Worm (Caenorhabditis elegans) whole organism, L2 larva: ENCODE measurements around the gene srg-27.

Source experiments
- C34F6.9 ChIP-seq: fragments of 150-350 bp; optimal IDR thresholded peaks from 2 replicates; lab custom pipeline; 2014; ENCODE audit warnings: missing biosample characterization, missing genetic modification characterization
- F13H6.1 ChIP-seq: sonication (generic microtip); optimal IDR thresholded peaks from 2 replicates; lab custom pipeline; 2016; ENCODE audit warnings: missing genetic modification characterization, missing compliant biosample characterization
- R02D3.7 ChIP-seq: fragments of 150-350 bp; optimal IDR thresholded peaks from 2 replicates; lab custom pipeline; 2014; ENCODE audit warnings: missing biosample characterization, missing genetic modification characterization
- ZK546.5 ChIP-seq: sonication (generic microtip); optimal IDR thresholded peaks from 2 replicates; lab custom pipeline; 2017; ENCODE audit warnings: missing biosample characterization, missing genetic modification characterization
- aly-2 ChIP-seq: fragments of 150-350 bp; optimal IDR thresholded peaks from 2 replicates; lab custom pipeline; 2014; ENCODE audit warnings: missing biosample characterization, missing genetic modification characterization
- ceh-16 ChIP-seq: fragments of 150-350 bp; optimal IDR thresholded peaks from 2 replicates; lab custom pipeline; 2014; ENCODE audit warnings: missing biosample characterization, missing genetic modification characterization
- egl-27 ChIP-seq: sonication (generic microtip); optimal IDR thresholded peaks from 3 replicates; lab custom pipeline; 2017; ENCODE audit warnings: missing biosample characterization, missing genetic modification reagents, missing genetic modification characterization
- elt-1 ChIP-seq: fragments of 150-350 bp; optimal IDR thresholded peaks from 2 replicates; lab custom pipeline; 2014; ENCODE audit warnings: missing biosample characterization, missing genetic modification characterization
- gmeb-1 ChIP-seq: fragments of 150-350 bp; optimal IDR thresholded peaks from 2 replicates; lab custom pipeline; 2014; ENCODE audit warnings: missing biosample characterization, missing genetic modification characterization
- lin-11 ChIP-seq: fragments of 150-350 bp; sonication (generic microtip); optimal IDR thresholded peaks from 2 replicates; lab custom pipeline; 2014; ENCODE audit warnings: missing biosample characterization, missing genetic modification characterization, inconsistent platforms, mixed read lengths
- lin-39 ChIP-seq: fragments of 150-350 bp; optimal IDR thresholded peaks from 2 replicates; lab custom pipeline; 2014; ENCODE audit warnings: missing biosample characterization, missing genetic modification reagents, missing genetic modification characterization
- lsy-2 ChIP-seq, 2 experiments: fragments of 150-350 bp in 1 of 2; sonication (generic microtip) in 1 of 2; optimal IDR thresholded peaks; 2 replicates each; lab custom pipeline; 2014 to 2017; ENCODE audit warnings: missing biosample characterization in 2 of 2, missing genetic modification characterization in 2 of 2
- mab-5 ChIP-seq: fragments of 150-350 bp; optimal IDR thresholded peaks from 2 replicates; lab custom pipeline; 2014; ENCODE audit warnings: missing biosample characterization, missing genetic modification characterization
- mbf-1 ChIP-seq: sonication (generic microtip); optimal IDR thresholded peaks from 2 replicates; lab custom pipeline; 2017; ENCODE audit warnings: missing biosample characterization, missing genetic modification characterization
- mdl-1 ChIP-seq, 2 experiments: fragments of 150-350 bp in 1 of 2; sonication (generic microtip) in 1 of 2; optimal IDR thresholded peaks; 2 replicates each; lab custom pipeline; 2017; ENCODE audit warnings: missing biosample characterization in 2 of 2, missing genetic modification characterization in 2 of 2
- nhr-10 ChIP-seq: sonication (generic microtip); optimal IDR thresholded peaks from 2 replicates; lab custom pipeline; 2017; ENCODE audit warnings: missing biosample characterization, missing genetic modification characterization
- nhr-129 ChIP-seq: fragments of 150-350 bp; optimal IDR thresholded peaks from 2 replicates; lab custom pipeline; 2014; ENCODE audit warnings: missing biosample characterization, missing genetic modification characterization
- nhr-21 ChIP-seq: fragments of 150-350 bp; optimal IDR thresholded peaks from 2 replicates; lab custom pipeline; 2014; ENCODE audit warnings: missing biosample characterization, missing genetic modification characterization
- nhr-23 ChIP-seq: fragments of 150-350 bp; optimal IDR thresholded peaks from 2 replicates; lab custom pipeline; 2014; ENCODE audit warnings: missing biosample characterization, missing genetic modification reagents, missing genetic modification characterization
- nhr-237 ChIP-seq: fragments of 150-350 bp; optimal IDR thresholded peaks from 2 replicates; lab custom pipeline; 2014; ENCODE audit warnings: missing biosample characterization, missing genetic modification characterization
- nhr-6 ChIP-seq: fragments of 150-350 bp; optimal IDR thresholded peaks from 2 replicates; lab custom pipeline; 2014; ENCODE audit warnings: missing biosample characterization, missing genetic modification characterization
- nhr-77 ChIP-seq: fragments of 150-350 bp; optimal IDR thresholded peaks from 2 replicates; lab custom pipeline; 2014; ENCODE audit warnings: missing biosample characterization, missing genetic modification characterization
- peb-1 ChIP-seq: fragments of 150-350 bp; optimal IDR thresholded peaks from 2 replicates; lab custom pipeline; 2014; ENCODE audit warnings: missing biosample characterization, missing genetic modification characterization
- sma-3 ChIP-seq: sonication (generic microtip); optimal IDR thresholded peaks from 2 replicates; lab custom pipeline; 2016; ENCODE audit warnings: missing genetic modification reagents, missing genetic modification characterization, missing compliant biosample characterization
- sma-9 ChIP-seq, 2 experiments: fragments of 150-350 bp in 1 of 2; sonication (generic microtip) in 1 of 2; optimal IDR thresholded peaks; 2 replicates each; lab custom pipeline; 2014 to 2016; ENCODE audit warnings: missing genetic modification characterization in 2 of 2, mild to moderate bottlenecking in 1 of 2, missing biosample characterization in 1 of 2, missing compliant biosample characterization in 1 of 2, missing genetic modification reagents in 1 of 2, moderate library complexity in 1 of 2
- unc-39 ChIP-seq: fragments of 150-350 bp; optimal IDR thresholded peaks from 2 replicates; lab custom pipeline; 2014; ENCODE audit warnings: missing biosample characterization, missing genetic modification characterization
- unc-55 ChIP-seq: fragments of 150-350 bp; sonication (generic microtip); optimal IDR thresholded peaks from 3 replicates; lab custom pipeline; 2014; ENCODE audit warnings: missing biosample characterization, missing genetic modification reagents, missing genetic modification characterization
- unc-62 ChIP-seq: fragments of 150-350 bp; optimal IDR thresholded peaks from 2 replicates; lab custom pipeline; 2014; ENCODE audit warnings: missing biosample characterization, missing genetic modification reagents, missing genetic modification characterization
- zag-1 ChIP-seq: fragments of 150-350 bp; optimal IDR thresholded peaks from 2 replicates; lab custom pipeline; 2014; ENCODE audit warnings: missing biosample characterization, missing genetic modification characterization
- ztf-1 ChIP-seq: fragments of 200-800 bp; sonication (Bioruptor generic); conservative IDR thresholded peaks from 2 replicates; pipeline ENCODE4 v1.3.6; 2022; ENCODE audit warnings: missing genetic modification characterization, missing compliant biosample characterization
- ztf-11 ChIP-seq: sonication (generic microtip); optimal IDR thresholded peaks from 2 replicates; lab custom pipeline; 2017; ENCODE audit warnings: missing biosample characterization, missing genetic modification characterization

Gene srg-27

DNA sequence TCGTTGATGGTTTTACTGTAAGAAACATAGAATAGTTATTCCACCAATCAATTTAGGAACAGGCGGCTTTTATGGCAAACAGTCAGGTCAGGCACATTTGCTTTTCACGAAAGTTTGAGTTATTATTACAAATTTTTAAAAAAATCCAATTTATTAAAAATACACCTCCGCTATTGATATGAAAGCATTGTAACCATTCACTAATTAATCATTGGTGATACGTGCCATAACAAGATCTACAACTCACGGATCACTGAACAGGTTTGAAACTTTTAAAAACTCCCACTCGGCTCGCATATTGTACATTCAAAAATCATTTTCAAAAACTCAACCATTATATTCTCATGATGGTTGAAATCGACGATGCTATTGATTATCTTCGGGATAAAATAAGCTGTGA is at the start of gene srg-27:
Gene srg-27, plus strand, starts transcription at position 301 of the 400 bp plus-strand sequence.
- TF ChIP-seq nhr-21 (tag; lab: Kevin White, UChicago): no peak
- TF ChIP-seq egl-27 (tag; lab: Kevin White, UChicago): no peak
- TF ChIP-seq ceh-16 (tag; lab: Kevin White, UChicago): no peak

ce11 chrV:5295940-5296339 is 43.7 kb upstream of the srg-27 start:
- TF ChIP-seq F13H6.1 (tag; lab: Kevin White, UChicago): peak; percentile 69
- TF ChIP-seq nhr-129 (tag; lab: Kevin White, UChicago): peak; percentile 75
- TF ChIP-seq mab-5 (tag; lab: Kevin White, UChicago): peak; percentile 30
- peak; percentile 28 for TF ChIP-seq sma-9 (GFP tag; optimal IDR thresholded peaks at IDR 0.05; lab: Kevin White, UChicago)
- TF ChIP-seq sma-9 (tag; optimal IDR thresholded peaks at IDR 0.05; lab: Kevin White, UChicago): no peak
- no peak for TF ChIP-seq lin-39
- TF ChIP-seq lsy-2 (tag; optimal IDR thresholded peaks at IDR 0.05; lab: Kevin White, UChicago): peak in 1 of 2 experiments; percentile 36
- peak; percentile 46 for TF ChIP-seq C34F6.9
- TF ChIP-seq unc-62 (GFP tag; lab: Kevin White, UChicago): no peak
- TF ChIP-seq, all 48 proteins: peak for 6

ce11 chrV:5297740-5298139 is 41.9 kb upstream of the srg-27 start:
- TF ChIP-seq nhr-10 (tag; lab: Kevin White, UChicago) (no peak), mbf-1 (tag; lab: Kevin White, UChicago) (no peak)

- TF ChIP-seq mab-5 (tag; lab: Kevin White, UChicago) (no peak), lin-11 (tag; lab: Kevin White, UChicago) (no peak), unc-39 (tag; lab: Kevin White, UChicago) (no peak), zag-1 (no peak), nhr-129 (tag; lab: Kevin White, UChicago) (no peak), nhr-10 (tag; lab: Kevin White, UChicago) (no peak), peb-1 (no peak)
These were observed 38.4 kb upstream of the srg-27 start for ce11 chrV:5301226-5301625.

ce11 chrV:5303389-5303788 is 36.2 kb upstream of the srg-27 start, which contains the start of gene ncx-2:
Gene ncx-2, plus strand, starts transcription at chrV:5303689.
- TF ChIP-seq nhr-6 (no peak), mbf-1 (tag; lab: Kevin White, UChicago) (no peak), ceh-16 (tag; lab: Kevin White, UChicago) (no peak), nhr-77 (tag; lab: Kevin White, UChicago) (no peak), R02D3.7 (no peak), sma-3 (no peak), nhr-237 (tag; lab: Kevin White, UChicago) (no peak), peb-1 (no peak), unc-55 (GFP tag; lab: Kevin White, UChicago) (no peak), ZK546.5 (tag; lab: Kevin White, UChicago) (no peak)

DNA sequence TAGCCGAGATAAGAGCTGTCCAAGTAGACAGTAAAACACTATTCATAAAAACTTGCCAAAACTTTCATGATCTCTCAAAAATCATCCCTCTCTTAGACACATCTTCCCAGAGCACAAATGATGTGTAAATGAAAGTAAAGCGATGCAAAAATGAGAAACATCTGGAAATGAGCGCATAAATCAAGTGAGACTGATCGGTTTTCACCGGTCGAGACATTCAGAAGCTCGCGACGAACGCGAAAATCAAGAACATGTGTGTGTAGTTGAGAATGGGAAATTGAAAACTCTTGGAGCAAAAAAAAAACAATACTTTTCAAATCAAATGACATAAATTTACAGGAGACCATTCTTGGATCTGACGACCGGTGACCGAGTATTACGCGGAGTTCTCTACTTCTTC is 35.2 kb upstream of the srg-27 start:
- TF ChIP-seq ztf-1 (GFP tag; lab: Robert Waterston, UW): no peak
- TF ChIP-seq nhr-23: no peak
- TF ChIP-seq elt-1 (tag; lab: Kevin White, UChicago): no peak
- TF ChIP-seq mbf-1 (tag; lab: Kevin White, UChicago): no peak
- no peak for TF ChIP-seq gmeb-1
- no peak for TF ChIP-seq R02D3.7
- no peak for TF ChIP-seq mdl-1 (tag; optimal IDR thresholded peaks at IDR 0.05; lab: Kevin White, UChicago)
- no peak for TF ChIP-seq peb-1
- TF ChIP-seq aly-2: no peak
- TF ChIP-seq nhr-21 (tag; lab: Kevin White, UChicago): no peak
- TF ChIP-seq ztf-11 (tag; lab: Kevin White, UChicago): no peak
- no peak for TF ChIP-seq lin-11 (tag; lab: Kevin White, UChicago)
- TF ChIP-seq, all 48 proteins: peak for 0

- no peak for TF ChIP-seq mdl-1 (tag; optimal IDR thresholded peaks at IDR 0.05; lab: Kevin White, UChicago)
These were observed 28.0 kb upstream of the srg-27 start, which contains the start of gene C10G8.4 for ce11 chrV:5311635-5312034. Gene C10G8.4, plus strand, starts transcription at chrV:5311935.
